Fruit fly (Drosophila melanogaster) whole organism, pupa: ENCODE measurements around the gene CG3277.
A peak's percentile ranks its signal among the peaks of the same experiment; 100 is the strongest.

Experiments used
- CG10348 ChIP-seq: fragments of 200-800 bp; sonication (Bioruptor generic); IDR thresholded peaks from 2 replicates; pipeline ENCODE4 v1.3.6; 2022; ENCODE audit warnings: missing biosample characterization, missing genetic modification characterization
- CG12605 ChIP-seq: fragments of 200-800 bp; sonication (Bioruptor generic); IDR thresholded peaks from 2 replicates; pipeline ENCODE4 v1.3.6; 2022; ENCODE audit warnings: missing biosample characterization, missing genetic modification characterization
- CG13204 ChIP-seq: fragments of 200-800 bp; sonication (Bioruptor generic); optimal IDR thresholded peaks from 2 replicates; lab custom pipeline; 2018; ENCODE audit warnings: missing biosample characterization, mild to moderate bottlenecking, missing genetic modification characterization, moderate library complexity
- CG14655 ChIP-seq: fragments of 200-800 bp; sonication (Bioruptor generic); optimal IDR thresholded peaks from 3 replicates; lab custom pipeline; 2017; ENCODE audit warnings: mild to moderate bottlenecking, missing biosample characterization, missing genetic modification reagents, missing genetic modification characterization
- CG15710 ChIP-seq: fragments of 200-800 bp; sonication (Bioruptor generic); optimal IDR thresholded peaks from 2 replicates; lab custom pipeline; 2018; ENCODE audit warnings: missing biosample characterization, mild to moderate bottlenecking, missing genetic modification characterization, moderate library complexity
- CG17806 ChIP-seq: fragments of 200-800 bp; sonication (Bioruptor generic); optimal IDR thresholded peaks from 2 replicates; lab custom pipeline; 2018; ENCODE audit warnings: missing biosample characterization, mild to moderate bottlenecking, missing genetic modification characterization, moderate library complexity
- CG32121 ChIP-seq: fragments of 200-800 bp; sonication (Bioruptor generic); IDR thresholded peaks from 2 replicates; pipeline ENCODE4 v1.3.6; 2022; ENCODE audit warnings: missing biosample characterization, missing genetic modification characterization
- CG34367 ChIP-seq: fragments of 200-800 bp; sonication (Bioruptor generic); optimal IDR thresholded peaks from 2 replicates; lab custom pipeline; 2018; ENCODE audit warnings: missing biosample characterization, mild to moderate bottlenecking, missing genetic modification characterization
- CG4496 ChIP-seq: fragments of 200-800 bp; sonication (Bioruptor generic); IDR thresholded peaks from 3 replicates; pipeline ENCODE4 v1.3.6; 2022; ENCODE audit warnings: missing biosample characterization, missing genetic modification characterization
- CG8159 ChIP-seq: fragments of 200-800 bp; sonication (Bioruptor generic); optimal IDR thresholded peaks from 3 replicates; lab custom pipeline; 2018; ENCODE audit warnings: missing biosample characterization, mild to moderate bottlenecking, missing genetic modification characterization, moderate library complexity
- CG8301 ChIP-seq: fragments of 200-800 bp; sonication (Bioruptor generic); optimal IDR thresholded peaks from 2 replicates; lab custom pipeline; 2018; ENCODE audit warnings: missing biosample characterization, mild to moderate bottlenecking, missing genetic modification characterization
- CG9948 ChIP-seq: fragments of 200-800 bp; sonication (Bioruptor generic); optimal IDR thresholded peaks from 2 replicates; lab custom pipeline; 2018; ENCODE audit warnings: missing biosample characterization, mild to moderate bottlenecking, missing genetic modification characterization, moderate library complexity
- D1 ChIP-seq: fragments of 200-800 bp; sonication (Bioruptor generic); optimal IDR thresholded peaks from 2 replicates; lab custom pipeline; 2018; ENCODE audit warnings: missing biosample characterization, mild to moderate bottlenecking, missing genetic modification characterization, moderate library complexity
- EcR ChIP-seq: fragments of 200-800 bp; sonication (Bioruptor generic); optimal IDR thresholded peaks from 3 replicates; lab custom pipeline; 2019; ENCODE audit warnings: missing biosample characterization, missing genetic modification characterization, mild to moderate bottlenecking, moderate library complexity, missing genetic modification reagents
- Ets98B ChIP-seq: fragments of 200-800 bp; sonication (Bioruptor generic); IDR thresholded peaks from 2 replicates; pipeline ENCODE4 v1.3.6; 2022; ENCODE audit warnings: missing biosample characterization, missing genetic modification characterization
- Pif1A ChIP-seq: fragments of 200-800 bp; sonication (Bioruptor generic); optimal IDR thresholded peaks from 3 replicates; lab custom pipeline; 2016; ENCODE audit warnings: missing biosample characterization, missing genetic modification characterization
- Pif1B ChIP-seq: fragments of 200-800 bp; sonication (Bioruptor generic); optimal IDR thresholded peaks from 3 replicates; lab custom pipeline; 2016; ENCODE audit warnings: missing biosample characterization, missing genetic modification characterization
- Snoo ChIP-seq: fragments of 200-800 bp; sonication (Bioruptor generic); optimal IDR thresholded peaks from 3 replicates; lab custom pipeline; 2017; ENCODE audit warnings: missing biosample characterization, mild to moderate bottlenecking, missing genetic modification characterization, inconsistent platforms
- fd96Ca ChIP-seq: fragments of 200-800 bp; sonication (Bioruptor generic); IDR thresholded peaks from 3 replicates; pipeline ENCODE4 v1.3.6; 2022; ENCODE audit warnings: missing biosample characterization, missing genetic modification characterization
- gl ChIP-seq: fragments of 200-800 bp; sonication (Bioruptor generic); optimal IDR thresholded peaks from 2 replicates; lab custom pipeline; 2018; ENCODE audit warnings: missing biosample characterization, mild to moderate bottlenecking, missing genetic modification characterization
- rn ChIP-seq: fragments of 200-800 bp; sonication (Bioruptor generic); IDR thresholded peaks from 2 replicates; pipeline ENCODE4 v1.3.6; 2022; ENCODE audit warnings: missing biosample characterization, missing genetic modification characterization

The CG3277 gene

dm6 chr2L:3319731-3320295 is 15.9 kb downstream of the CG3277 start, which contains the start of the genes Fign and CG8837:
Fign (minus strand) TSS chr2L:3319872.
CG8837 (plus strand) TSS chr2L:3320245.
- TF ChIP-seq Pif1B (GFP tag; lab: Kevin White, UChicago) (no peak), rn (no peak), Pif1A (GFP tag; lab: Kevin White, UChicago) (no peak), Ets98B (GFP tag; lab: Robert Waterston, UW) (no peak), CG15710 (tag; lab: Kevin White, UChicago) (no peak), EcR (GFP tag; lab: Kevin White, UChicago) (no peak), CG17806 (tag; lab: Kevin White, UChicago) (no peak), CG12605 (GFP tag; lab: Robert Waterston, UW) (no peak), CG8159 (tag; lab: Kevin White, UChicago) (no peak), D1 (tag; lab: Kevin White, UChicago) (no peak), gl (tag; lab: Kevin White, UChicago) (no peak), CG34367 (tag; lab: Kevin White, UChicago) (no peak), CG4496 (GFP tag; lab: Robert Waterston, UW) (no peak), CG10348 (GFP tag; lab: Robert Waterston, UW) (no peak)
- TF ChIP-seq, all 21 proteins: peak for 0

dm6 chr2L:3323319-3324287 is 19.7 kb downstream of the CG3277 start, which contains the start of gene CG33281:
CG33281 (plus strand) TSS chr2L:3324237.
- TF ChIP-seq CG8159 (tag; lab: Kevin White, UChicago) (no peak), CG4496 (GFP tag; lab: Robert Waterston, UW) (0 out of 3 replicates have a peak, but pooled peaks have one; percentile 23)
- TF ChIP-seq, all 21 proteins: peak for 1

- TF ChIP-seq CG17806 (tag; lab: Kevin White, UChicago) (no peak), fd96Ca (GFP tag; lab: Robert Waterston, UW) (no peak), EcR (GFP tag; lab: Kevin White, UChicago) (no peak), Snoo (tag; lab: Kevin White, UChicago) (no peak), D1 (tag; lab: Kevin White, UChicago) (no peak), gl (tag; lab: Kevin White, UChicago) (no peak), CG15710 (tag; lab: Kevin White, UChicago) (no peak), Ets98B (GFP tag; lab: Robert Waterston, UW) (no peak), rn (no peak), CG14655 (no peak), CG32121 (GFP tag; lab: Robert Waterston, UW) (no peak), CG13204 (GFP tag; lab: Kevin White, UChicago) (no peak), CG34367 (tag; lab: Kevin White, UChicago) (no peak), CG10348 (GFP tag; lab: Robert Waterston, UW) (no peak), Pif1B (GFP tag; lab: Kevin White, UChicago) (no peak), CG12605 (GFP tag; lab: Robert Waterston, UW) (no peak), CG9948 (tag; lab: Kevin White, UChicago) (no peak), CG8301 (tag; lab: Kevin White, UChicago) (no peak), CG4496 (GFP tag; lab: Robert Waterston, UW) (no peak)
Measured at dm6 chr2L:3327603-3328002, 23.7 kb downstream of the CG3277 start, which contains the start of gene CG33282. CG33282 (plus strand) TSS chr2L:3327903.

- TF ChIP-seq CG14655 = no peak
- peak; percentile 39; the same call in 1 of the 3 replicates for TF ChIP-seq CG4496 (GFP tag; lab: Robert Waterston, UW)
Measured at dm6 chr2L:3330628-3331027, 26.7 kb downstream of the CG3277 start, which contains the start of gene CG3285. CG3285 (plus strand) TSS chr2L:3330928.

- TF ChIP-seq CG32121 (GFP tag; lab: Robert Waterston, UW) (no peak), D1 (tag; lab: Kevin White, UChicago) (no peak), fd96Ca (GFP tag; lab: Robert Waterston, UW) (no peak), CG15710 (tag; lab: Kevin White, UChicago) (no peak), CG13204 (GFP tag; lab: Kevin White, UChicago) (no peak), Snoo (tag; lab: Kevin White, UChicago) (no peak), EcR (GFP tag; lab: Kevin White, UChicago) (no peak), CG12605 (GFP tag; lab: Robert Waterston, UW) (no peak), CG8159 (tag; lab: Kevin White, UChicago) (no peak), Pif1A (GFP tag; lab: Kevin White, UChicago) (no peak), CG4496 (GFP tag; lab: Robert Waterston, UW) (no peak), CG9948 (tag; lab: Kevin White, UChicago) (no peak), Pif1B (GFP tag; lab: Kevin White, UChicago) (no peak), CG34367 (tag; lab: Kevin White, UChicago) (no peak), Ets98B (GFP tag; lab: Robert Waterston, UW) (no peak)
Measured at dm6 chr2L:3332514-3332913, 28.6 kb downstream of the CG3277 start, which contains the start of gene CG15408. CG15408 (plus strand) TSS chr2L:3332814.
